Worm (Caenorhabditis elegans) whole organism, young adult: ENCODE measurements around the gene alh-8.

Source experiments
- F55B11.4 ChIP-seq: sonication (generic microtip); optimal IDR thresholded peaks from 2 replicates; lab custom pipeline; 2016; ENCODE audit warnings: missing compliant biosample characterization, missing genetic modification characterization, borderline replicate concordance; ENCODE audit not compliant: insufficient read depth
- F57C9.4 ChIP-seq: sonication (generic microtip); optimal IDR thresholded peaks from 2 replicates; lab custom pipeline; 2017; ENCODE audit warnings: mild to moderate bottlenecking, missing genetic modification characterization, missing compliant biosample characterization
- K12H6.12 ChIP-seq: fragments of 200-800 bp; sonication (Bioruptor generic); optimal IDR thresholded peaks from 2 replicates; lab custom pipeline; 2018; ENCODE audit warnings: mild to moderate bottlenecking, missing genetic modification characterization, missing compliant biosample characterization
- T26A5.8 ChIP-seq: sonication (generic microtip); optimal IDR thresholded peaks from 2 replicates; lab custom pipeline; 2016; ENCODE audit warnings: missing genetic modification characterization, missing compliant biosample characterization
- Y67H2A.10 ChIP-seq: fragments of 200-800 bp; sonication (Bioruptor generic); conservative IDR thresholded peaks from 2 replicates; pipeline ENCODE4 v1.3.6; 2022; ENCODE audit warnings: missing genetic modification reagents, missing genetic modification characterization, missing compliant biosample characterization
- ZK185.1 ChIP-seq: sonication (generic microtip); optimal IDR thresholded peaks from 2 replicates; lab custom pipeline; 2016; ENCODE audit warnings: mild to moderate bottlenecking, missing genetic modification characterization, missing compliant biosample characterization; ENCODE audit not compliant: poor library complexity, severe bottlenecking
- akir-1 ChIP-seq: fragments of 200-800 bp; sonication (Bioruptor generic); optimal IDR thresholded peaks from 2 replicates; lab custom pipeline; 2018; ENCODE audit warnings: mild to moderate bottlenecking, missing genetic modification characterization, moderate library complexity, missing compliant biosample characterization
- attf-3 ChIP-seq: fragments of 200-800 bp; sonication (Bioruptor generic); conservative IDR thresholded peaks from 2 replicates; pipeline ENCODE4 v1.3.6; 2022; ENCODE audit warnings: missing genetic modification reagents, missing genetic modification characterization, missing compliant biosample characterization
- cebp-1 ChIP-seq, 2 experiments: fragments of 200-800 bp in 1 of 2; sonication (Bioruptor generic) in 1 of 2; sonication (generic microtip) in 1 of 2; IDR thresholded peaks in 1 of 2; optimal IDR thresholded peaks in 1 of 2; 2 replicates each; pipeline versions ENCODE4 v1.3.6 to Lab custom; 2017 to 2022; ENCODE audit warnings: missing compliant biosample characterization in 2 of 2, missing genetic modification characterization in 2 of 2, mild to moderate bottlenecking in 1 of 2, missing genetic modification reagents in 1 of 2, moderate library complexity in 1 of 2
- ceh-100 ChIP-seq: fragments of 200-800 bp; sonication (Bioruptor generic); IDR thresholded peaks from 2 replicates; pipeline ENCODE4 v1.3.6; 2022; ENCODE audit warnings: missing genetic modification reagents, missing genetic modification characterization, missing compliant biosample characterization
- ceh-91 ChIP-seq: fragments of 200-800 bp; sonication (Bioruptor generic); IDR thresholded peaks from 2 replicates; pipeline ENCODE4 v1.3.6; 2022; ENCODE audit warnings: missing genetic modification reagents, missing genetic modification characterization, missing compliant biosample characterization
- dox-1 ChIP-seq: fragments of 200-800 bp; sonication (Bioruptor generic); IDR thresholded peaks from 2 replicates; pipeline ENCODE4 v1.3.6; 2022; ENCODE audit warnings: missing genetic modification reagents, missing genetic modification characterization, missing compliant biosample characterization
- efl-1 ChIP-seq: fragments of 150-350 bp; optimal IDR thresholded peaks from 2 replicates; lab custom pipeline; 2014; ENCODE audit warnings: missing biosample characterization, missing genetic modification reagents, missing genetic modification characterization
- egl-18 ChIP-seq: fragments of 200-800 bp; sonication (Bioruptor generic); IDR thresholded peaks from 2 replicates; pipeline ENCODE4 v1.3.6; 2022; ENCODE audit warnings: missing genetic modification reagents, missing genetic modification characterization, missing compliant biosample characterization
- egrh-3 ChIP-seq: fragments of 200-800 bp; sonication (Bioruptor generic); IDR thresholded peaks from 2 replicates; pipeline ENCODE4 v1.3.6; 2022; ENCODE audit warnings: missing genetic modification reagents, missing genetic modification characterization, missing compliant biosample characterization
- ets-4 ChIP-seq: fragments of 200-800 bp; sonication (Bioruptor generic); optimal IDR thresholded peaks from 2 replicates; lab custom pipeline; 2018; ENCODE audit warnings: mild to moderate bottlenecking, missing genetic modification characterization, missing compliant biosample characterization
- fkh-3 ChIP-seq: sonication (generic microtip); optimal IDR thresholded peaks from 2 replicates; lab custom pipeline; 2016; ENCODE audit warnings: mild to moderate bottlenecking, missing genetic modification characterization, missing compliant biosample characterization
- him-1 ChIP-seq: sonication (generic microtip); optimal IDR thresholded peaks from 2 replicates; lab custom pipeline; 2016; ENCODE audit warnings: missing genotype, missing genetic modification reagents, missing genetic modification characterization, missing compliant biosample characterization
- hlh-12 ChIP-seq: sonication (generic microtip); optimal IDR thresholded peaks from 2 replicates; lab custom pipeline; 2016; ENCODE audit warnings: missing genetic modification characterization, missing compliant biosample characterization
- hmg-1.2 ChIP-seq: fragments of 200-800 bp; sonication (Bioruptor generic); IDR thresholded peaks from 2 replicates; pipeline ENCODE4 v1.3.6; 2022; ENCODE audit warnings: missing genetic modification reagents, missing genetic modification characterization, missing compliant biosample characterization
- hrde-1 ChIP-seq: sonication (generic microtip); optimal IDR thresholded peaks from 2 replicates; lab custom pipeline; 2016; ENCODE audit warnings: missing genetic modification characterization, mild to moderate bottlenecking, missing compliant biosample characterization, moderate library complexity, missing genotype, missing genetic modification reagents, borderline replicate concordance
- let-526 ChIP-seq: fragments of 200-800 bp; sonication (Bioruptor generic); IDR thresholded peaks from 2 replicates; pipeline ENCODE4 v1.3.6; 2022; ENCODE audit warnings: missing genetic modification reagents, missing genetic modification characterization, missing compliant biosample characterization
- lin-26 ChIP-seq: fragments of 200-800 bp; sonication (Bioruptor generic); IDR thresholded peaks from 2 replicates; pipeline ENCODE4 v1.3.6; 2022; ENCODE audit warnings: missing genetic modification reagents, missing genetic modification characterization, missing compliant biosample characterization
- lin-35 ChIP-seq, 3 experiments: fragments of 150-350 bp in 2 of 3; sonication (generic microtip) in 1 of 3; optimal IDR thresholded peaks; 2 replicates each; lab custom pipeline; 2014 to 2018; ENCODE audit warnings: missing biosample characterization in 3 of 3, missing genetic modification characterization in 3 of 3, missing genetic modification reagents in 3 of 3
- lin-40 ChIP-seq: sonication (generic microtip); optimal IDR thresholded peaks from 2 replicates; lab custom pipeline; 2016; ENCODE audit warnings: missing genetic modification characterization, mild to moderate bottlenecking, missing compliant biosample characterization, missing genotype, missing genetic modification reagents
- madf-6 ChIP-seq: fragments of 200-800 bp; sonication (Bioruptor generic); IDR thresholded peaks from 2 replicates; pipeline ENCODE4 v1.3.6; 2022; ENCODE audit warnings: missing genetic modification reagents, missing genetic modification characterization, missing compliant biosample characterization
- mcd-1 ChIP-seq: fragments of 200-800 bp; sonication (Bioruptor generic); IDR thresholded peaks from 2 replicates; pipeline ENCODE4 v1.3.6; 2022; ENCODE audit warnings: missing genetic modification reagents, missing genetic modification characterization, missing compliant biosample characterization
- nfyb-1 ChIP-seq: fragments of 200-800 bp; sonication (Bioruptor generic); IDR thresholded peaks from 2 replicates; pipeline ENCODE4 v1.3.6; 2022; ENCODE audit warnings: missing genetic modification reagents, missing genetic modification characterization, missing compliant biosample characterization
- nhr-120 ChIP-seq: fragments of 200-800 bp; sonication (Bioruptor generic); IDR thresholded peaks from 2 replicates; pipeline ENCODE4 v1.3.6; 2022; ENCODE audit warnings: missing genetic modification characterization, missing compliant biosample characterization
- rec-8 ChIP-seq, 2 experiments: sonication (generic microtip); optimal IDR thresholded peaks; 2 replicates each; lab custom pipeline; 2016; ENCODE audit warnings: mild to moderate bottlenecking in 2 of 2, missing genetic modification characterization in 2 of 2, missing genetic modification reagents in 2 of 2, missing genotype in 2 of 2, missing biosample characterization in 1 of 2, missing compliant biosample characterization in 1 of 2, moderate library complexity in 1 of 2
- sdz-38 ChIP-seq: sonication (generic microtip); optimal IDR thresholded peaks from 2 replicates; lab custom pipeline; 2016; ENCODE audit warnings: missing genotype, missing genetic modification characterization, missing compliant biosample characterization
- snpc-4 ChIP-seq, 5 experiments: fragments of 150-350 bp in 1 of 5; sonication (generic microtip) in 4 of 5; optimal IDR thresholded peaks; 2 replicates each; lab custom pipeline; 2014 to 2018; ENCODE audit warnings: missing genetic modification characterization in 5 of 5, missing biosample characterization in 3 of 5, antibody characterized with exemption in 2 of 5, mild to moderate bottlenecking in 2 of 5, missing compliant biosample characterization in 2 of 5, missing genotype in 2 of 5, moderate library complexity in 2 of 5, missing genetic modification reagents in 1 of 5
- unc-130 ChIP-seq: sonication (generic microtip); optimal IDR thresholded peaks from 2 replicates; lab custom pipeline; 2016; ENCODE audit warnings: missing genetic modification reagents, missing genetic modification characterization, missing compliant biosample characterization
- unc-62 ChIP-seq: fragments of 150-350 bp; optimal IDR thresholded peaks from 2 replicates; lab custom pipeline; 2014; ENCODE audit warnings: missing biosample characterization, missing genetic modification reagents, missing genetic modification characterization
- zfh-2 ChIP-seq: fragments of 200-800 bp; sonication (Bioruptor generic); conservative IDR thresholded peaks from 2 replicates; pipeline ENCODE4 v1.3.6; 2022; ENCODE audit warnings: missing genetic modification reagents, missing genetic modification characterization, missing compliant biosample characterization

Gene alh-8

DNA sequence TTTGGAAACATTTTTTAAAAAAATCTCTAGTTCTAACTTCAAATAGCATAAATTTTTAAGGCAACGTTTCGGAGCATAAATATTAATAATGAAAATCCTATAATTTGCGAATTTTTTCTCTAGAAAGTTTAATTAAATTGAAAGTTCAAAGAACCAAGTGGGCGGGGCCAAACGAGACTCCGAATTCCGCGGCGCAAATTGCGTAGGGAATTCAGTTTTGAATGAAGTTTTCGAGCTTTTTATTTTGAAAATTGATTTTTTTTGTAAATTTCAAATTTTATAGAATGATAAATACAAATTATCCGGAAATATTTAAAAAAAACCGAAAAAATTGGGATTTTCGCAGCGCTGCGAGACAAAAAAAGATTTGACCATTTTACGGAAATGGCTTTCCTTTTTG lies 8.0 kb upstream of the alh-8 start:
- TF ChIP-seq hrde-1 (tag; lab: Kevin White, UChicago) = no peak
- peak; percentile 84 for TF ChIP-seq attf-3

- TF ChIP-seq mcd-1 (GFP tag; lab: Robert Waterston, UW) (0 out of 2 replicates have a peak, but pooled peaks have one; percentile 16), nhr-120 (no peak), egrh-3 (peak; percentile 33; the same call in 1 of the 2 replicates), lin-26 (GFP tag; lab: Robert Waterston, UW) (0 out of 2 replicates have a peak, but pooled peaks have one; percentile 17), zfh-2 (GFP tag; lab: Robert Waterston, UW) (peak; percentile 87)
These were observed 7.3 kb upstream of the alh-8 start for ce11 chrII:11721604-11722003.

DNA sequence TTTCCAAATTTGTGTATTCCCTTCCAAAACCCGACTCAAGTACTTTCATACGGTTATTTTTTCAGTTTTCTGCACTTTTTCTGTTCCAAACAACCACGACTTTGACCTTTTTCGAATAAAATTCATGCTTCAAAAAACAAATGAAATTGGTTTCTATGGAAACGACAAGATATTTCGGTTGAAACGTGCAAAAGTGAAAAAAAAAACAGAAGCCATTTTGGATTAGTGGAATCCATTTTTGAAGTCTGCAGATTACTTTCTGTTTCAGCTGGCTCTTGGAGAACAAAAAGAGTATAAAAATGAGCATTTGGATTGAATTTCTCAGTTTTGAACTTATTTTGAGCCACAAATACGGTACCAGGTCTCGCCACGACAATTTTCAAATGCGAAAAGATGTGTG lies 6.7 kb upstream of the alh-8 start:
- TF ChIP-seq fkh-3 (tag; lab: Kevin White, UChicago) (no peak), unc-130 (GFP tag; lab: Kevin White, UChicago) (no peak), rec-8 (tag; optimal IDR thresholded peaks at IDR 0.05; lab: Kevin White, UChicago) (no peak), him-1 (tag; lab: Kevin White, UChicago) (no peak), akir-1 (GFP tag; lab: Kevin White, UChicago) (no peak), unc-62 (no peak), ZK185.1 (no peak), let-526 (GFP tag; lab: Robert Waterston, UW) (no peak), Y67H2A.10 (no peak), sdz-38 (no peak), ceh-91 (GFP tag; lab: Robert Waterston, UW) (no peak), ceh-100 (GFP tag; lab: Robert Waterston, UW) (no peak), T26A5.8 (tag; lab: Kevin White, UChicago) (no peak), hlh-12 (tag; lab: Kevin White, UChicago) (no peak), F57C9.4 (tag; lab: Kevin White, UChicago) (no peak), egl-18 (GFP tag; lab: Robert Waterston, UW) (no peak), ets-4 (GFP tag; lab: Kevin White, UChicago) (no peak), madf-6 (no peak)

ce11 chrII:11723904-11724303 lies 5.0 kb upstream of the alh-8 start, which contains the start of gene ldh-1:
ldh-1 (plus strand) TSS chrII:11724204.
- no peak for TF ChIP-seq F55B11.4
- TF ChIP-seq, all 124 proteins: peak for 0

DNA sequence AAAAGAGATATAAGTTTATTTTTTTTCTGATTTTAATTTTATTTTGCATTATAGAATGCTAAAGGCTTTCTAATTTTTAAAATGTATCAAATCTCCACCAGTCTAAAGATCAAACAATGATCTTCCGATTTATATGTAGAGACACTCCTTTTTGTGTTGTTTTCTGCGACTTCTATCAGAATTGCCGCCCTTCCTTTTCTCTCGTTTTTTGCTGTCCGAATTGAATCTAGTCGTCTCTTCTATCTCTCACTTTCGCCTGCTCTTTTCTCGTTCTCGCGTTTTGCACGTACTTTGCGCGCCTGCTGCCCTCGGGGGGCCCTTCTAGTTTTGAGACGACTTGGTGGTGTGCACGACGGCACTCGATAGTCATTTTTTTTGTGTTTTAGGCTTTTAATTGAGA lies 4.5 kb upstream of the alh-8 start:
- 0 out of 2 replicates have a peak, but pooled peaks have one; percentile 40 for TF ChIP-seq zfh-2 (GFP tag; lab: Robert Waterston, UW)
- peak; percentile 34 for TF ChIP-seq lin-40 (tag; lab: Kevin White, UChicago)
- TF ChIP-seq nfyb-1 = no peak
- no peak for TF ChIP-seq cebp-1 (GFP tag; IDR thresholded peaks at IDR 0.05; lab: Robert Waterston, UW)
- TF ChIP-seq cebp-1 (tag; optimal IDR thresholded peaks at IDR 0.05; lab: Kevin White, UChicago) = peak; percentile 33
- no peak; the same call in 1 of the 2 replicates for TF ChIP-seq dox-1
- no peak for TF ChIP-seq snpc-4 (GFP tag; optimal IDR thresholded peaks at IDR 0.05; lab: Kevin White, UChicago)
- TF ChIP-seq snpc-4 (tag; optimal IDR thresholded peaks at IDR 0.05; lab: Kevin White, UChicago) = peak in 1 of 4 experiments; percentile 5
- TF ChIP-seq efl-1 (GFP tag; lab: Kevin White, UChicago) = peak; percentile 29
- TF ChIP-seq hmg-1.2 (GFP tag; lab: Robert Waterston, UW) = peak; percentile 53; the same call in 1 of the 2 replicates
- TF ChIP-seq K12H6.12 (tag; lab: Kevin White, UChicago) = peak; percentile 26
- peak in 1 of 3 experiments; percentile 9 for TF ChIP-seq lin-35 (GFP tag; optimal IDR thresholded peaks at IDR 0.05; lab: Kevin White, UChicago)
